Worm (Caenorhabditis elegans) whole organism, late embryonic: ENCODE results near the gene nstp-3.

Experiments
- C38D4.7 ChIP-seq: fragments of 200-800 bp; sonication (Bioruptor generic); optimal IDR thresholded peaks from 2 replicates; lab custom pipeline; 2018; ENCODE audit warnings: mild to moderate bottlenecking, missing genetic modification characterization, moderate library complexity, missing compliant biosample characterization
- F13H6.1 ChIP-seq: sonication (generic microtip); optimal IDR thresholded peaks from 2 replicates; lab custom pipeline; 2016; ENCODE audit warnings: missing genetic modification characterization, missing compliant biosample characterization
- K02D7.2 ChIP-seq: sonication (generic microtip); optimal IDR thresholded peaks from 2 replicates; lab custom pipeline; 2017; ENCODE audit warnings: mild to moderate bottlenecking, missing genetic modification characterization, missing compliant biosample characterization
- K09A11.1 ChIP-seq: sonication (generic microtip); optimal IDR thresholded peaks from 2 replicates; lab custom pipeline; 2017; ENCODE audit warnings: antibody characterized with exemption, mild to moderate bottlenecking, missing genetic modification characterization, missing compliant biosample characterization; ENCODE audit not compliant: insufficient read depth
- T23F11.4 ChIP-seq: fragments of 200-800 bp; sonication (Bioruptor generic); optimal IDR thresholded peaks from 2 replicates; lab custom pipeline; 2018; ENCODE audit warnings: mild to moderate bottlenecking, missing genetic modification characterization, missing compliant biosample characterization
- Y22D7AL.16 ChIP-seq: sonication (generic microtip); optimal IDR thresholded peaks from 2 replicates; lab custom pipeline; 2016; ENCODE audit warnings: missing genetic modification characterization, missing compliant biosample characterization
- ahr-1 ChIP-seq: sonication (generic microtip); optimal IDR thresholded peaks from 2 replicates; lab custom pipeline; 2016; ENCODE audit warnings: missing genetic modification characterization, missing compliant biosample characterization
- ama-1 ChIP-seq: fragments of 150-350 bp; optimal IDR thresholded peaks from 2 replicates; lab custom pipeline; 2014
- ceh-14 ChIP-seq: sonication (generic microtip); optimal IDR thresholded peaks from 2 replicates; lab custom pipeline; 2016; ENCODE audit warnings: missing genotype, missing genetic modification characterization, missing compliant biosample characterization
- ceh-18 ChIP-seq: sonication (generic microtip); optimal IDR thresholded peaks from 2 replicates; lab custom pipeline; 2016; ENCODE audit warnings: missing genetic modification characterization, missing compliant biosample characterization
- ceh-19 ChIP-seq: fragments of 200-800 bp; sonication (Bioruptor generic); optimal IDR thresholded peaks from 2 replicates; lab custom pipeline; 2018; ENCODE audit warnings: mild to moderate bottlenecking, missing genetic modification characterization, missing compliant biosample characterization
- ceh-2 ChIP-seq: sonication (generic microtip); optimal IDR thresholded peaks from 2 replicates; lab custom pipeline; 2016; ENCODE audit warnings: missing genotype, missing genetic modification characterization, missing compliant biosample characterization
- ceh-22 ChIP-seq: sonication (generic microtip); optimal IDR thresholded peaks from 2 replicates; lab custom pipeline; 2017; ENCODE audit warnings: missing biosample characterization, missing genetic modification characterization
- ceh-24 ChIP-seq: sonication (generic microtip); optimal IDR thresholded peaks from 2 replicates; lab custom pipeline; 2016; ENCODE audit warnings: mild to moderate bottlenecking, missing genetic modification characterization, missing compliant biosample characterization
- ceh-45 ChIP-seq: fragments of 200-800 bp; sonication (Bioruptor generic); IDR thresholded peaks from 2 replicates; pipeline ENCODE4 v1.3.6; 2022; ENCODE audit warnings: missing genetic modification reagents, missing genetic modification characterization, missing compliant biosample characterization
- ceh-48 ChIP-seq: sonication (generic microtip); optimal IDR thresholded peaks from 2 replicates; lab custom pipeline; 2016; ENCODE audit warnings: missing genetic modification characterization, inconsistent platforms, missing compliant biosample characterization
- ceh-6 ChIP-seq: fragments of 200-800 bp; sonication (Bioruptor generic); optimal IDR thresholded peaks from 2 replicates; lab custom pipeline; 2018; ENCODE audit warnings: mild to moderate bottlenecking, missing genetic modification characterization, missing compliant biosample characterization
- che-1 ChIP-seq: sonication (generic microtip); optimal IDR thresholded peaks from 2 replicates; lab custom pipeline; 2016; ENCODE audit warnings: mild to moderate bottlenecking, missing genetic modification characterization, missing compliant biosample characterization
- dmd-4 ChIP-seq: sonication (generic microtip); optimal IDR thresholded peaks from 2 replicates; lab custom pipeline; 2016; ENCODE audit warnings: borderline replicate concordance, missing genetic modification characterization, missing compliant biosample characterization
- elt-2 ChIP-seq: sonication (generic microtip); optimal IDR thresholded peaks from 2 replicates; lab custom pipeline; 2016; ENCODE audit warnings: missing genetic modification reagents, missing genetic modification characterization, missing compliant biosample characterization
- elt-4 ChIP-seq: sonication (generic microtip); optimal IDR thresholded peaks from 2 replicates; lab custom pipeline; 2016; ENCODE audit warnings: missing genetic modification characterization, missing compliant biosample characterization
- ets-4 ChIP-seq: sonication (generic microtip); optimal IDR thresholded peaks from 2 replicates; lab custom pipeline; 2016; ENCODE audit warnings: missing genetic modification characterization, missing compliant biosample characterization
- fax-1 ChIP-seq: sonication (generic microtip); optimal IDR thresholded peaks from 2 replicates; lab custom pipeline; 2016; ENCODE audit warnings: missing genotype, missing genetic modification characterization, missing compliant biosample characterization
- fkh-6 ChIP-seq: sonication (generic microtip); optimal IDR thresholded peaks from 2 replicates; lab custom pipeline; 2016; ENCODE audit warnings: missing genetic modification characterization, missing compliant biosample characterization
- gmeb-2 ChIP-seq: sonication (generic microtip); optimal IDR thresholded peaks from 2 replicates; lab custom pipeline; 2016; ENCODE audit warnings: missing genetic modification characterization, inconsistent platforms, missing compliant biosample characterization
- hlh-13 ChIP-seq: fragments of 200-800 bp; sonication (Bioruptor generic); optimal IDR thresholded peaks from 2 replicates; lab custom pipeline; 2018; ENCODE audit warnings: mild to moderate bottlenecking, missing genetic modification characterization, missing compliant biosample characterization
- hlh-30 ChIP-seq: sonication (generic microtip); optimal IDR thresholded peaks from 2 replicates; lab custom pipeline; 2017; ENCODE audit warnings: antibody characterized with exemption, missing genetic modification characterization, missing compliant biosample characterization; ENCODE audit not compliant: insufficient read depth
- hlh-6 ChIP-seq: sonication (generic microtip); optimal IDR thresholded peaks from 2 replicates; lab custom pipeline; 2016; ENCODE audit warnings: missing genotype, missing genetic modification characterization, missing compliant biosample characterization
- hlh-8 ChIP-seq: sonication (generic microtip); optimal IDR thresholded peaks from 2 replicates; lab custom pipeline; 2016; ENCODE audit warnings: missing genotype, missing genetic modification characterization, missing compliant biosample characterization
- lim-6 ChIP-seq: sonication (generic microtip); optimal IDR thresholded peaks from 2 replicates; lab custom pipeline; 2016; ENCODE audit warnings: missing genetic modification characterization, missing compliant biosample characterization
- madf-2 ChIP-seq: sonication (generic microtip); optimal IDR thresholded peaks from 2 replicates; lab custom pipeline; 2017; ENCODE audit warnings: missing genetic modification characterization, missing compliant biosample characterization
- nfya-1 ChIP-seq: sonication (generic microtip); optimal IDR thresholded peaks from 2 replicates; lab custom pipeline; 2017; ENCODE audit warnings: missing genetic modification characterization, mild to moderate bottlenecking, missing compliant biosample characterization, antibody characterized with exemption, moderate library complexity
- nhr-11 ChIP-seq: fragments of 150-350 bp; optimal IDR thresholded peaks from 2 replicates; lab custom pipeline; 2014; ENCODE audit warnings: missing biosample characterization, missing genetic modification characterization
- nhr-232 ChIP-seq: sonication (generic microtip); optimal IDR thresholded peaks from 2 replicates; lab custom pipeline; 2016; ENCODE audit warnings: missing genetic modification characterization, missing compliant biosample characterization
- npax-4 ChIP-seq: sonication (generic microtip); optimal IDR thresholded peaks from 2 replicates; lab custom pipeline; 2016; ENCODE audit warnings: missing genetic modification characterization, missing compliant biosample characterization
- odd-2 ChIP-seq: sonication (generic microtip); optimal IDR thresholded peaks from 2 replicates; lab custom pipeline; 2017; ENCODE audit warnings: antibody characterized with exemption, mild to moderate bottlenecking, missing genetic modification characterization, missing compliant biosample characterization
- pag-3 ChIP-seq: sonication (generic microtip); optimal IDR thresholded peaks from 2 replicates; lab custom pipeline; 2016; ENCODE audit warnings: missing compliant biosample characterization, missing genetic modification characterization, borderline replicate concordance
- pat-9 ChIP-seq: fragments of 200-800 bp; sonication (Bioruptor generic); optimal IDR thresholded peaks from 2 replicates; lab custom pipeline; 2018; ENCODE audit warnings: mild to moderate bottlenecking, missing genetic modification characterization, moderate library complexity, missing compliant biosample characterization
- pax-1 ChIP-seq: fragments of 150-350 bp; optimal IDR thresholded peaks from 2 replicates; lab custom pipeline; 2014; ENCODE audit warnings: missing biosample characterization, missing genetic modification characterization
- pha-2 ChIP-seq: sonication (generic microtip); optimal IDR thresholded peaks from 2 replicates; lab custom pipeline; 2017; ENCODE audit warnings: mild to moderate bottlenecking, missing genetic modification characterization, missing compliant biosample characterization
- pha-4 ChIP-seq: fragments of 150-350 bp; optimal IDR thresholded peaks from 2 replicates; lab custom pipeline; 2018; ENCODE audit warnings: missing biosample characterization, missing genetic modification reagents, missing genetic modification characterization
- pqm-1 ChIP-seq: sonication (generic microtip); optimal IDR thresholded peaks from 2 replicates; lab custom pipeline; 2016; ENCODE audit warnings: missing genetic modification characterization, missing compliant biosample characterization
- ref-2 ChIP-seq: sonication (generic microtip); optimal IDR thresholded peaks from 2 replicates; lab custom pipeline; 2016; ENCODE audit warnings: missing genetic modification characterization, missing compliant biosample characterization
- sdc-2 ChIP-seq: sonication (generic microtip); optimal IDR thresholded peaks from 2 replicates; lab custom pipeline; 2016; ENCODE audit warnings: missing genotype, missing genetic modification characterization, missing compliant biosample characterization
- sox-2 ChIP-seq: fragments of 200-800 bp; sonication (Bioruptor generic); IDR thresholded peaks from 2 replicates; pipeline ENCODE4 v1.3.6; 2022; ENCODE audit warnings: missing genetic modification reagents, missing genetic modification characterization, missing compliant biosample characterization
- sox-4 ChIP-seq: sonication (generic microtip); optimal IDR thresholded peaks from 2 replicates; lab custom pipeline; 2017; ENCODE audit warnings: mild to moderate bottlenecking, missing genetic modification characterization, inconsistent platforms, missing compliant biosample characterization
- tbx-2 ChIP-seq: sonication (generic microtip); optimal IDR thresholded peaks from 2 replicates; lab custom pipeline; 2016; ENCODE audit warnings: missing genetic modification characterization, missing compliant biosample characterization
- tbx-7 ChIP-seq: sonication (generic microtip); optimal IDR thresholded peaks from 2 replicates; lab custom pipeline; 2016; ENCODE audit warnings: missing genotype, missing genetic modification characterization, missing compliant biosample characterization
- ttx-3 ChIP-seq: sonication (generic microtip); optimal IDR thresholded peaks from 2 replicates; lab custom pipeline; 2016; ENCODE audit warnings: missing genetic modification reagents, missing genetic modification characterization, missing compliant biosample characterization
- unc-3 ChIP-seq, 2 experiments: fragments of 200-800 bp in 1 of 2; sonication (Bioruptor generic) in 1 of 2; sonication (generic microtip) in 1 of 2; conservative IDR thresholded peaks in 1 of 2; optimal IDR thresholded peaks in 1 of 2; 2 replicates each; pipeline versions ENCODE4 v1.3.6 to Lab custom; 2016 to 2022; ENCODE audit warnings: missing compliant biosample characterization in 2 of 2, missing genetic modification characterization in 2 of 2, missing genetic modification reagents in 1 of 2
- unc-42 ChIP-seq: sonication (generic microtip); optimal IDR thresholded peaks from 2 replicates; lab custom pipeline; 2016; ENCODE audit warnings: missing genotype, missing genetic modification characterization, missing compliant biosample characterization

nstp-3 gene

ce11 chrV:5790497-5791280, 7.3 kb downstream of the nstp-3 start, which contains the start of the genes nhr-142 and F44E7.9:
TSS of gene nhr-142 (minus strand) at chrV:5790553.
TSS of gene F44E7.9 (plus strand) at chrV:5791230.
- TF ChIP-seq pha-2 (tag; lab: Kevin White, UChicago) = peak; percentile 48
- no peak for TF ChIP-seq gmeb-2 (tag; lab: Kevin White, UChicago)
- peak; percentile 18 for TF ChIP-seq sdc-2 (tag; lab: Kevin White, UChicago)
- peak; percentile 13 for TF ChIP-seq ceh-24 (tag; lab: Kevin White, UChicago)
- no peak for TF ChIP-seq ceh-22 (tag; lab: Kevin White, UChicago)
- TF ChIP-seq fax-1 = peak; percentile 73
- TF ChIP-seq pat-9 (tag; lab: Kevin White, UChicago) = peak; percentile 32
- no peak for TF ChIP-seq pha-4 (tag; lab: Kevin White, UChicago)
- no peak for TF ChIP-seq unc-3 (GFP tag; conservative IDR thresholded peaks at IDR 0.05; lab: Robert Waterston, UW)
- peak; percentile 40 for TF ChIP-seq unc-3 (tag; optimal IDR thresholded peaks at IDR 0.05; lab: Kevin White, UChicago)
- TF ChIP-seq pax-1 (tag; lab: Kevin White, UChicago) = no peak
- peak; percentile 23 for TF ChIP-seq pqm-1 (tag; lab: Kevin White, UChicago)
- peak; percentile 71 for TF ChIP-seq tbx-2 (tag; lab: Kevin White, UChicago)
- peak; percentile 36 for TF ChIP-seq sox-4 (tag; lab: Kevin White, UChicago)
- TF ChIP-seq npax-4 (tag; lab: Kevin White, UChicago) = peak; percentile 12
- TF ChIP-seq madf-2 (tag; lab: Kevin White, UChicago) = peak; percentile 39
- peak; percentile 74 for TF ChIP-seq ceh-14
- TF ChIP-seq nfya-1 (tag; lab: Kevin White, UChicago) = peak; percentile 58
- peak; percentile 21 for TF ChIP-seq ttx-3 (tag; lab: Kevin White, UChicago)
- no peak for TF ChIP-seq hlh-30 (tag; lab: Kevin White, UChicago)
- TF ChIP-seq ref-2 (tag; lab: Kevin White, UChicago) = peak; percentile 70
- peak; percentile 10 for TF ChIP-seq nhr-232 (tag; lab: Kevin White, UChicago)
- TF ChIP-seq hlh-8 (tag; lab: Kevin White, UChicago) = peak; percentile 2
- no peak for TF ChIP-seq Y22D7AL.16 (tag; lab: Kevin White, UChicago)
- peak; percentile 71 for TF ChIP-seq ets-4 (tag; lab: Kevin White, UChicago)
- no peak for TF ChIP-seq hlh-6 (tag; lab: Kevin White, UChicago)
- peak; percentile 28 for TF ChIP-seq K02D7.2
- TF ChIP-seq ceh-18 (tag; lab: Kevin White, UChicago) = peak; percentile 72
- peak; percentile 29 for TF ChIP-seq ceh-19 (GFP tag; lab: Kevin White, UChicago)
- no peak for TF ChIP-seq nhr-11 (tag; lab: Kevin White, UChicago)
- peak; percentile 47; the same call in 1 of the 2 replicates for TF ChIP-seq ceh-45 (GFP tag; lab: Robert Waterston, UW)
- peak; percentile 63 for TF ChIP-seq tbx-7 (tag; lab: Kevin White, UChicago)
- peak; percentile 79 for TF ChIP-seq elt-2 (tag; lab: Kevin White, UChicago)
- TF ChIP-seq ceh-48 (tag; lab: Kevin White, UChicago) = peak; percentile 8
- peak; percentile 50 for TF ChIP-seq lim-6 (tag; lab: Kevin White, UChicago)
- TF ChIP-seq che-1 (tag; lab: Kevin White, UChicago) = peak; percentile 22
- no peak for TF ChIP-seq K09A11.1
- no peak for TF ChIP-seq ceh-6 (GFP tag; lab: Kevin White, UChicago)
- TF ChIP-seq C38D4.7 = no peak
- peak; percentile 66 for TF ChIP-seq unc-42
- TF ChIP-seq hlh-13 (GFP tag; lab: Kevin White, UChicago) = no peak
- TF ChIP-seq elt-4 = no peak
- TF ChIP-seq ceh-2 (tag; lab: Kevin White, UChicago) = peak; percentile 78
- TF ChIP-seq ahr-1 = peak; percentile 15
- TF ChIP-seq fkh-6 = no peak
- TF ChIP-seq T23F11.4 (GFP tag; lab: Kevin White, UChicago) = peak; percentile 26
- TF ChIP-seq pag-3 (tag; lab: Kevin White, UChicago) = no peak
- TF ChIP-seq F13H6.1 (tag; lab: Kevin White, UChicago) = peak; percentile 64
- no peak for TF ChIP-seq odd-2 (tag; lab: Kevin White, UChicago)
- peak; percentile 47 for TF ChIP-seq dmd-4 (tag; lab: Kevin White, UChicago)
- no peak for TF ChIP-seq sox-2
- TF ChIP-seq ama-1 (lab: Kevin White, UChicago) = no peak
